Worm (Caenorhabditis elegans) whole organism, young adult: ENCODE data around the gene B0034.7.

ENCODE experiments used
- B0019.2 ChIP-seq: fragments of 200-800 bp; sonication (Bioruptor generic); conservative IDR thresholded peaks from 2 replicates; pipeline ENCODE4 v1.3.6; 2022; ENCODE audit warnings: missing genetic modification reagents, missing genetic modification characterization, missing compliant biosample characterization
- F23B12.7 ChIP-seq: sonication (generic microtip); optimal IDR thresholded peaks from 2 replicates; lab custom pipeline; 2017; ENCODE audit warnings: missing genetic modification characterization, mild to moderate bottlenecking, missing compliant biosample characterization, antibody characterized with exemption, moderate library complexity; ENCODE audit not compliant: insufficient read depth
- F33H1.4 ChIP-seq: fragments of 200-800 bp; sonication (Bioruptor generic); IDR thresholded peaks from 2 replicates; pipeline ENCODE4 v1.3.6; 2022; ENCODE audit warnings: missing genetic modification reagents, missing genetic modification characterization, missing compliant biosample characterization
- F37B4.10 ChIP-seq: fragments of 200-800 bp; sonication (Bioruptor generic); IDR thresholded peaks from 2 replicates; pipeline ENCODE4 v1.3.6; 2022; ENCODE audit warnings: missing genetic modification characterization, missing compliant biosample characterization
- F52B5.7 ChIP-seq: sonication (generic microtip); optimal IDR thresholded peaks from 2 replicates; lab custom pipeline; 2016; ENCODE audit warnings: mild to moderate bottlenecking, missing genetic modification characterization, missing compliant biosample characterization
- F55B11.4 ChIP-seq: sonication (generic microtip); optimal IDR thresholded peaks from 2 replicates; lab custom pipeline; 2016; ENCODE audit warnings: missing compliant biosample characterization, missing genetic modification characterization, borderline replicate concordance; ENCODE audit not compliant: insufficient read depth
- F57A8.1 ChIP-seq: fragments of 200-800 bp; sonication (Bioruptor generic); optimal IDR thresholded peaks from 2 replicates; lab custom pipeline; 2018; ENCODE audit warnings: mild to moderate bottlenecking, missing genetic modification characterization, moderate library complexity, missing compliant biosample characterization
- Y53G8AR.9 ChIP-seq: fragments of 200-800 bp; sonication (Bioruptor generic); conservative IDR thresholded peaks from 2 replicates; pipeline ENCODE4 v1.3.6; 2022; ENCODE audit warnings: missing genetic modification reagents, missing genetic modification characterization, missing compliant biosample characterization
- Y56A3A.18 ChIP-seq: fragments of 200-800 bp; sonication (Bioruptor generic); IDR thresholded peaks from 2 replicates; pipeline ENCODE4 v1.3.6; 2022; ENCODE audit warnings: missing genetic modification reagents, missing genetic modification characterization, missing compliant biosample characterization
- ama-1 ChIP-seq, 3 experiments: fragments of 150-350 bp in 1 of 3; sonication (generic microtip) in 2 of 3; optimal IDR thresholded peaks; 2 replicates each; lab custom pipeline; 2014 to 2018; ENCODE audit warnings: missing biosample characterization in 2 of 3, missing genetic modification characterization in 2 of 3, missing genetic modification reagents in 2 of 3
- atf-7 ChIP-seq: sonication (generic microtip); optimal IDR thresholded peaks from 2 replicates; lab custom pipeline; 2017; ENCODE audit warnings: mild to moderate bottlenecking, missing genetic modification characterization, missing compliant biosample characterization
- attf-3 ChIP-seq: fragments of 200-800 bp; sonication (Bioruptor generic); conservative IDR thresholded peaks from 2 replicates; pipeline ENCODE4 v1.3.6; 2022; ENCODE audit warnings: missing genetic modification reagents, missing genetic modification characterization, missing compliant biosample characterization
- attf-5 ChIP-seq: fragments of 200-800 bp; sonication (Bioruptor generic); optimal IDR thresholded peaks from 2 replicates; lab custom pipeline; 2018; ENCODE audit warnings: mild to moderate bottlenecking, missing genetic modification characterization, missing compliant biosample characterization
- cebp-1 ChIP-seq, 2 experiments: fragments of 200-800 bp in 1 of 2; sonication (Bioruptor generic) in 1 of 2; sonication (generic microtip) in 1 of 2; IDR thresholded peaks in 1 of 2; optimal IDR thresholded peaks in 1 of 2; 2 replicates each; pipeline versions ENCODE4 v1.3.6 to Lab custom; 2017 to 2022; ENCODE audit warnings: missing compliant biosample characterization in 2 of 2, missing genetic modification characterization in 2 of 2, mild to moderate bottlenecking in 1 of 2, missing genetic modification reagents in 1 of 2, moderate library complexity in 1 of 2
- ceh-100 ChIP-seq: fragments of 200-800 bp; sonication (Bioruptor generic); IDR thresholded peaks from 2 replicates; pipeline ENCODE4 v1.3.6; 2022; ENCODE audit warnings: missing genetic modification reagents, missing genetic modification characterization, missing compliant biosample characterization
- dox-1 ChIP-seq: fragments of 200-800 bp; sonication (Bioruptor generic); IDR thresholded peaks from 2 replicates; pipeline ENCODE4 v1.3.6; 2022; ENCODE audit warnings: missing genetic modification reagents, missing genetic modification characterization, missing compliant biosample characterization
- ets-4 ChIP-seq: fragments of 200-800 bp; sonication (Bioruptor generic); optimal IDR thresholded peaks from 2 replicates; lab custom pipeline; 2018; ENCODE audit warnings: mild to moderate bottlenecking, missing genetic modification characterization, missing compliant biosample characterization
- hlh-26 ChIP-seq: fragments of 200-800 bp; sonication (Bioruptor generic); conservative IDR thresholded peaks from 2 replicates; pipeline ENCODE4 v1.3.6; 2022; ENCODE audit warnings: missing genetic modification reagents, missing genetic modification characterization, missing compliant biosample characterization
- hmg-1.2 ChIP-seq: fragments of 200-800 bp; sonication (Bioruptor generic); IDR thresholded peaks from 2 replicates; pipeline ENCODE4 v1.3.6; 2022; ENCODE audit warnings: missing genetic modification reagents, missing genetic modification characterization, missing compliant biosample characterization
- lir-1 ChIP-seq: fragments of 200-800 bp; sonication (Bioruptor generic); conservative IDR thresholded peaks from 2 replicates; pipeline ENCODE4 v1.3.6; 2022; ENCODE audit warnings: missing genetic modification reagents, missing genetic modification characterization, missing compliant biosample characterization
- lsl-1 ChIP-seq: fragments of 200-800 bp; sonication (Bioruptor generic); optimal IDR thresholded peaks from 2 replicates; lab custom pipeline; 2018; ENCODE audit warnings: mild to moderate bottlenecking, missing genetic modification characterization, moderate library complexity, missing compliant biosample characterization
- madf-6 ChIP-seq: fragments of 200-800 bp; sonication (Bioruptor generic); IDR thresholded peaks from 2 replicates; pipeline ENCODE4 v1.3.6; 2022; ENCODE audit warnings: missing genetic modification reagents, missing genetic modification characterization, missing compliant biosample characterization
- nfyb-1 ChIP-seq: fragments of 200-800 bp; sonication (Bioruptor generic); IDR thresholded peaks from 2 replicates; pipeline ENCODE4 v1.3.6; 2022; ENCODE audit warnings: missing genetic modification reagents, missing genetic modification characterization, missing compliant biosample characterization
- nhr-120 ChIP-seq: fragments of 200-800 bp; sonication (Bioruptor generic); IDR thresholded peaks from 2 replicates; pipeline ENCODE4 v1.3.6; 2022; ENCODE audit warnings: missing genetic modification characterization, missing compliant biosample characterization
- nhr-80 ChIP-seq: sonication (generic microtip); optimal IDR thresholded peaks from 2 replicates; lab custom pipeline; 2016; ENCODE audit warnings: missing genetic modification characterization, missing compliant biosample characterization
- rcor-1 ChIP-seq: fragments of 200-800 bp; sonication (Bioruptor generic); IDR thresholded peaks from 2 replicates; pipeline ENCODE4 v1.3.6; 2022; ENCODE audit warnings: missing genetic modification reagents, missing genetic modification characterization, missing compliant biosample characterization
- repo-1 ChIP-seq: sonication (generic microtip); optimal IDR thresholded peaks from 2 replicates; lab custom pipeline; 2017; ENCODE audit warnings: mild to moderate bottlenecking, missing genetic modification characterization, missing compliant biosample characterization
- rpc-1 ChIP-seq, 2 experiments: fragments of 150-350 bp in 1 of 2; sonication (generic microtip) in 1 of 2; optimal IDR thresholded peaks; 2 replicates each; lab custom pipeline; 2014 to 2018; ENCODE audit warnings: missing biosample characterization in 1 of 2, missing genetic modification characterization in 1 of 2, missing genetic modification reagents in 1 of 2, missing genotype in 1 of 2
- sea-2 ChIP-seq: fragments of 200-800 bp; sonication (Bioruptor generic); IDR thresholded peaks from 2 replicates; pipeline ENCODE4 v1.3.6; 2022; ENCODE audit warnings: missing genetic modification characterization, missing compliant biosample characterization
- snpc-1.1 ChIP-seq: sonication (generic microtip); optimal IDR thresholded peaks from 2 replicates; lab custom pipeline; 2017; ENCODE audit warnings: missing genetic modification characterization, mild to moderate bottlenecking, missing compliant biosample characterization, antibody characterized with exemption, moderate library complexity, missing genotype, missing genetic modification reagents; ENCODE audit not compliant: insufficient read depth
- snpc-1.3 ChIP-seq: sonication (generic microtip); optimal IDR thresholded peaks from 2 replicates; lab custom pipeline; 2017; ENCODE audit warnings: missing genetic modification characterization, mild to moderate bottlenecking, missing compliant biosample characterization, antibody characterized with exemption, moderate library complexity, missing genotype, missing genetic modification reagents; ENCODE audit not compliant: insufficient read depth
- snpc-4 ChIP-seq, 5 experiments: fragments of 150-350 bp in 1 of 5; sonication (generic microtip) in 4 of 5; optimal IDR thresholded peaks; 2 replicates each; lab custom pipeline; 2014 to 2018; ENCODE audit warnings: missing genetic modification characterization in 5 of 5, missing biosample characterization in 3 of 5, antibody characterized with exemption in 2 of 5, mild to moderate bottlenecking in 2 of 5, missing compliant biosample characterization in 2 of 5, missing genotype in 2 of 5, moderate library complexity in 2 of 5, missing genetic modification reagents in 1 of 5
- unc-62 ChIP-seq: fragments of 150-350 bp; optimal IDR thresholded peaks from 2 replicates; lab custom pipeline; 2014; ENCODE audit warnings: missing biosample characterization, missing genetic modification reagents, missing genetic modification characterization
- ztf-26 ChIP-seq: sonication (generic microtip); optimal IDR thresholded peaks from 2 replicates; lab custom pipeline; 2017; ENCODE audit warnings: missing genetic modification characterization, missing compliant biosample characterization

The B0034.7 gene

ce11 chrII:5961317-5961716 lies at the start of gene B0034.7:
B0034.7 (plus strand) TSS chrII:5961617.
- TF ChIP-seq nfyb-1 (GFP tag; lab: Robert Waterston, UW) (no peak), F57A8.1 (GFP tag; lab: Kevin White, UChicago) (no peak), rpc-1 (optimal IDR thresholded peaks at IDR 0.05; lab: Kevin White, UChicago) (no peak), rpc-1 (tag; optimal IDR thresholded peaks at IDR 0.05; lab: Kevin White, UChicago) (no peak), Y56A3A.18 (no peak), F37B4.10 (no peak), ets-4 (no peak)
- TF ChIP-seq, all 124 proteins: peak for 0

- TF ChIP-seq nhr-80 (peak; percentile 93), rcor-1 (GFP tag; lab: Robert Waterston, UW) (no peak), ets-4 (peak; percentile 43), sea-2 (no peak), attf-5 (GFP tag; lab: Kevin White, UChicago) (peak; percentile 12), unc-62 (GFP tag; lab: Kevin White, UChicago) (no peak), hmg-1.2 (peak; percentile 41; the same call in 1 of the 2 replicates), dox-1 (GFP tag; lab: Robert Waterston, UW) (0 out of 2 replicates have a peak, but pooled peaks have one; percentile 41), atf-7 (tag; lab: Kevin White, UChicago) (peak; percentile 9), cebp-1 (GFP tag; IDR thresholded peaks at IDR 0.05; lab: Robert Waterston, UW) (no peak), cebp-1 (tag; optimal IDR thresholded peaks at IDR 0.05; lab: Kevin White, UChicago) (peak; percentile 52)
These were observed 49.4 kb upstream of the B0034.7 start for ce11 chrII:5911939-5912523.

ce11 chrII:5913897-5914296 lies 47.5 kb upstream of the B0034.7 start:
- TF ChIP-seq snpc-1.1 (no peak), nhr-80 (peak; percentile 50)

- TF ChIP-seq lsl-1 (GFP tag; lab: Kevin White, UChicago) (peak; percentile 2), F52B5.7 (no peak), nhr-80 (no peak), F55B11.4 (no peak), lir-1 (GFP tag; lab: Robert Waterston, UW) (no peak), madf-6 (GFP tag; lab: Robert Waterston, UW) (0 out of 2 replicates have a peak, but pooled peaks have one; percentile 22), nfyb-1 (GFP tag; lab: Robert Waterston, UW) (no peak), Y53G8AR.9 (0 out of 2 replicates have a peak, but pooled peaks have one; percentile 57), F33H1.4 (GFP tag; lab: Robert Waterston, UW) (no peak), snpc-1.3 (tag; lab: Kevin White, UChicago) (no peak), ztf-26 (tag; lab: Kevin White, UChicago) (no peak), nhr-120 (GFP tag; lab: Robert Waterston, UW) (no peak), repo-1 (tag; lab: Kevin White, UChicago) (peak; percentile 41)
These were observed 44.4 kb upstream of the B0034.7 start, which contains the start of gene frh-1 for ce11 chrII:5917010-5917472. frh-1 (plus strand) TSS chrII:5917422.

ce11 chrII:5918149-5918697 lies 43.2 kb upstream of the B0034.7 start, which contains the start of gene ptp-2:
ptp-2 (plus strand) TSS chrII:5918647.
- TF ChIP-seq F23B12.7 (tag; lab: Kevin White, UChicago) (peak; percentile 42), attf-3 (peak; percentile 95), snpc-4 (GFP tag; optimal IDR thresholded peaks at IDR 0.05; lab: Kevin White, UChicago) (no peak), snpc-4 (tag; optimal IDR thresholded peaks at IDR 0.05; lab: Kevin White, UChicago) (peak in 1 of 4 experiments; percentile 0), B0019.2 (no peak), hlh-26 (GFP tag; lab: Robert Waterston, UW) (no peak), ceh-100 (GFP tag; lab: Robert Waterston, UW) (peak; percentile 75), cebp-1 (GFP tag; IDR thresholded peaks at IDR 0.05; lab: Robert Waterston, UW) (no peak), cebp-1 (tag; optimal IDR thresholded peaks at IDR 0.05; lab: Kevin White, UChicago) (peak; percentile 17), ama-1 (optimal IDR thresholded peaks at IDR 0.05; lab: Kevin White, UChicago) (no peak), ama-1 (GFP tag; optimal IDR thresholded peaks at IDR 0.05; lab: Kevin White, UChicago) (peak in 1 of 2 experiments; percentile 19)
